Worm (Caenorhabditis elegans) whole organism, L4 larva: ENCODE measurements around the gene C33D9.6.

Source experiments
- D1046.2 ChIP-seq: fragments of 200-800 bp; sonication (Bioruptor generic); IDR thresholded peaks from 2 replicates; pipeline ENCODE4 v1.3.6; 2022; ENCODE audit warnings: missing genetic modification characterization, missing compliant biosample characterization
- F49E8.2 ChIP-seq: sonication (generic microtip); optimal IDR thresholded peaks from 2 replicates; lab custom pipeline; 2016; ENCODE audit warnings: missing compliant biosample characterization, mild to moderate bottlenecking, missing genetic modification characterization, borderline replicate concordance
- T20F7.1 ChIP-seq: fragments of 200-800 bp; sonication (Bioruptor generic); optimal IDR thresholded peaks from 2 replicates; lab custom pipeline; 2018; ENCODE audit warnings: mild to moderate bottlenecking, missing genetic modification characterization, missing compliant biosample characterization
- Y105C5A.15 ChIP-seq: fragments of 200-800 bp; sonication (Bioruptor generic); IDR thresholded peaks from 2 replicates; pipeline ENCODE4 v1.3.6; 2022; ENCODE audit warnings: missing genetic modification characterization, missing compliant biosample characterization
- Y48G9A.11 ChIP-seq: fragments of 200-800 bp; sonication (Bioruptor generic); IDR thresholded peaks from 2 replicates; pipeline ENCODE4 v1.3.6; 2022; ENCODE audit warnings: missing genetic modification reagents, missing genetic modification characterization, missing compliant biosample characterization
- Y75B8A.6 ChIP-seq: fragments of 200-800 bp; sonication (Bioruptor generic); IDR thresholded peaks from 2 replicates; pipeline ENCODE4 v1.3.6; 2022; ENCODE audit warnings: missing genetic modification reagents, missing genetic modification characterization, missing compliant biosample characterization
- ama-1 ChIP-seq: fragments of 150-350 bp; optimal IDR thresholded peaks from 2 replicates; lab custom pipeline; 2014; ENCODE audit warnings: inconsistent platforms, mixed read lengths
- arid-1 ChIP-seq: fragments of 200-800 bp; sonication (Bioruptor generic); conservative IDR thresholded peaks from 2 replicates; pipeline ENCODE4 v1.3.6; 2022; ENCODE audit warnings: missing genetic modification reagents, missing genetic modification characterization, missing compliant biosample characterization
- attf-4 ChIP-seq: sonication (generic microtip); optimal IDR thresholded peaks from 3 replicates; lab custom pipeline; 2017; ENCODE audit warnings: missing biosample characterization, missing genetic modification characterization
- ceh-82 ChIP-seq: sonication (generic microtip); optimal IDR thresholded peaks from 2 replicates; lab custom pipeline; 2017; ENCODE audit warnings: missing biosample characterization, missing genetic modification characterization
- daf-16 ChIP-seq, 3 experiments: sonication (generic microtip); optimal IDR thresholded peaks; 2 replicates each; lab custom pipeline; 2016 to 2017; ENCODE audit warnings: missing genetic modification characterization in 3 of 3, missing genetic modification reagents in 3 of 3, mild to moderate bottlenecking in 2 of 3, missing compliant biosample characterization in 2 of 3, missing biosample characterization in 1 of 3, moderate library complexity in 1 of 3
- daf-19 ChIP-seq: fragments of 200-800 bp; sonication (Bioruptor generic); conservative IDR thresholded peaks from 2 replicates; pipeline ENCODE4 v1.3.6; 2022; ENCODE audit warnings: missing genetic modification characterization, missing compliant biosample characterization
- daf-8 ChIP-seq: fragments of 200-800 bp; sonication (Bioruptor generic); IDR thresholded peaks from 2 replicates; pipeline ENCODE4 v1.3.6; 2022; ENCODE audit warnings: missing genetic modification characterization, missing compliant biosample characterization
- dmd-6 ChIP-seq: fragments of 200-800 bp; sonication (Bioruptor generic); IDR thresholded peaks from 2 replicates; pipeline ENCODE4 v1.3.6; 2022; ENCODE audit warnings: missing genetic modification reagents, missing genetic modification characterization, missing compliant biosample characterization
- dmd-8 ChIP-seq: fragments of 200-800 bp; sonication (Bioruptor generic); IDR thresholded peaks from 2 replicates; pipeline ENCODE4 v1.3.6; 2022; ENCODE audit warnings: missing genetic modification characterization, missing compliant biosample characterization
- dmd-9 ChIP-seq: fragments of 200-800 bp; sonication (Bioruptor generic); IDR thresholded peaks from 2 replicates; pipeline ENCODE4 v1.3.6; 2022; ENCODE audit warnings: missing genetic modification reagents, missing genetic modification characterization, missing compliant biosample characterization
- duxl-1 ChIP-seq: sonication (generic microtip); optimal IDR thresholded peaks from 2 replicates; lab custom pipeline; 2016; ENCODE audit warnings: mild to moderate bottlenecking, missing genetic modification characterization, moderate library complexity, missing compliant biosample characterization; ENCODE audit not compliant: poor library complexity
- dve-1 ChIP-seq: sonication (generic microtip); optimal IDR thresholded peaks from 2 replicates; lab custom pipeline; 2017; ENCODE audit warnings: antibody characterized with exemption, mild to moderate bottlenecking, missing genetic modification characterization, missing compliant biosample characterization; ENCODE audit not compliant: insufficient read depth
- egl-27 ChIP-seq: sonication (generic microtip); optimal IDR thresholded peaks from 3 replicates; lab custom pipeline; 2017; ENCODE audit warnings: missing biosample characterization, missing genetic modification reagents, missing genetic modification characterization
- egl-43 ChIP-seq: fragments of 200-800 bp; sonication (Bioruptor generic); IDR thresholded peaks from 2 replicates; pipeline ENCODE4 v1.3.6; 2022; ENCODE audit warnings: missing genetic modification reagents, missing genetic modification characterization, missing compliant biosample characterization
- gei-8 ChIP-seq: fragments of 200-800 bp; sonication (Bioruptor generic); optimal IDR thresholded peaks from 2 replicates; lab custom pipeline; 2018; ENCODE audit warnings: mild to moderate bottlenecking, missing genetic modification characterization, missing compliant biosample characterization
- hif-1 ChIP-seq, 2 experiments: sonication (generic microtip); optimal IDR thresholded peaks; 2 replicates each; lab custom pipeline; 2016 to 2017; ENCODE audit warnings: missing compliant biosample characterization in 2 of 2, missing genetic modification characterization in 2 of 2, missing genetic modification reagents in 2 of 2, missing genotype in 2 of 2, mild to moderate bottlenecking in 1 of 2
- hlh-11 ChIP-seq: fragments of 200-800 bp; sonication (Bioruptor generic); optimal IDR thresholded peaks from 2 replicates; lab custom pipeline; 2018; ENCODE audit warnings: mild to moderate bottlenecking, missing genetic modification characterization, missing compliant biosample characterization
- hmg-1.1 ChIP-seq: fragments of 200-800 bp; sonication (Bioruptor generic); IDR thresholded peaks from 2 replicates; pipeline ENCODE4 v1.3.6; 2022; ENCODE audit warnings: missing genetic modification reagents, missing genetic modification characterization, missing compliant biosample characterization
- lim-7 ChIP-seq: fragments of 200-800 bp; sonication (Bioruptor generic); IDR thresholded peaks from 2 replicates; pipeline ENCODE4 v1.3.6; 2022; ENCODE audit warnings: missing genetic modification characterization, missing compliant biosample characterization
- lin-13 ChIP-seq: fragments of 150-350 bp; optimal IDR thresholded peaks from 2 replicates; lab custom pipeline; 2014; ENCODE audit warnings: missing biosample characterization, missing genetic modification reagents, missing genetic modification characterization
- lin-38 ChIP-seq: fragments of 200-800 bp; sonication (Bioruptor generic); IDR thresholded peaks from 2 replicates; pipeline ENCODE4 v1.3.6; 2022; ENCODE audit warnings: missing genetic modification reagents, missing genetic modification characterization, missing compliant biosample characterization
- madf-5 ChIP-seq, 2 experiments: fragments of 200-800 bp; sonication (Bioruptor generic); IDR thresholded peaks; 2 replicates each; pipeline ENCODE4 v1.3.6; 2022; ENCODE audit warnings: missing compliant biosample characterization in 2 of 2, missing genetic modification characterization in 2 of 2
- madf-9 ChIP-seq: fragments of 200-800 bp; sonication (Bioruptor generic); conservative IDR thresholded peaks from 2 replicates; pipeline ENCODE4 v1.3.6; 2022; ENCODE audit warnings: missing genetic modification reagents, missing genetic modification characterization, missing compliant biosample characterization
- mep-1 ChIP-seq: fragments of 150-350 bp; sonication (generic microtip); optimal IDR thresholded peaks from 3 replicates; lab custom pipeline; 2014; ENCODE audit warnings: missing biosample characterization, missing genetic modification characterization
- mxl-2 ChIP-seq: fragments of 200-800 bp; sonication (Bioruptor generic); conservative IDR thresholded peaks from 2 replicates; pipeline ENCODE4 v1.3.6; 2022; ENCODE audit warnings: missing genetic modification reagents, missing genetic modification characterization, missing compliant biosample characterization
- mxl-3 ChIP-seq: fragments of 200-800 bp; sonication (Bioruptor generic); optimal IDR thresholded peaks from 2 replicates; lab custom pipeline; 2018; ENCODE audit warnings: mild to moderate bottlenecking, missing genetic modification characterization, missing compliant biosample characterization
- nhr-10 ChIP-seq: fragments of 150-350 bp; optimal IDR thresholded peaks from 2 replicates; lab custom pipeline; 2014; ENCODE audit warnings: missing biosample characterization, missing genetic modification characterization
- nhr-102 ChIP-seq: sonication (generic microtip); optimal IDR thresholded peaks from 2 replicates; lab custom pipeline; 2016; ENCODE audit warnings: mild to moderate bottlenecking, missing genetic modification characterization, moderate library complexity, missing compliant biosample characterization
- nhr-11 ChIP-seq: fragments of 150-350 bp; optimal IDR thresholded peaks from 2 replicates; lab custom pipeline; 2014; ENCODE audit warnings: missing biosample characterization, missing genetic modification characterization
- nhr-111 ChIP-seq: fragments of 200-800 bp; sonication (Bioruptor generic); optimal IDR thresholded peaks from 2 replicates; lab custom pipeline; 2018; ENCODE audit warnings: mild to moderate bottlenecking, missing genetic modification characterization, missing compliant biosample characterization
- nhr-41 ChIP-seq: fragments of 200-800 bp; sonication (Bioruptor generic); IDR thresholded peaks from 2 replicates; pipeline ENCODE4 v1.3.6; 2022; ENCODE audit warnings: missing genetic modification reagents, missing genetic modification characterization, missing compliant biosample characterization
- nhr-48 ChIP-seq: sonication (generic microtip); optimal IDR thresholded peaks from 2 replicates; lab custom pipeline; 2016; ENCODE audit warnings: mild to moderate bottlenecking, missing genetic modification characterization, missing compliant biosample characterization
- nhr-76 ChIP-seq: fragments of 150-350 bp; optimal IDR thresholded peaks from 2 replicates; lab custom pipeline; 2014; ENCODE audit warnings: missing biosample characterization, missing genetic modification characterization
- nhr-77 ChIP-seq: fragments of 150-350 bp; optimal IDR thresholded peaks from 2 replicates; lab custom pipeline; 2014; ENCODE audit warnings: missing biosample characterization, missing genetic modification characterization
- php-3 ChIP-seq: fragments of 200-800 bp; sonication (Bioruptor generic); IDR thresholded peaks from 2 replicates; pipeline ENCODE4 v1.3.6; 2022; ENCODE audit warnings: missing genetic modification reagents, missing genetic modification characterization, missing compliant biosample characterization
- sdz-12 ChIP-seq: fragments of 200-800 bp; sonication (Bioruptor generic); optimal IDR thresholded peaks from 2 replicates; lab custom pipeline; 2018; ENCODE audit warnings: mild to moderate bottlenecking, missing genetic modification characterization, missing compliant biosample characterization
- snpc-1.2 ChIP-seq: fragments of 200-800 bp; sonication (Bioruptor generic); IDR thresholded peaks from 2 replicates; pipeline ENCODE4 v1.3.6; 2022; ENCODE audit warnings: missing genetic modification reagents, missing genetic modification characterization, missing compliant biosample characterization
- spr-1 ChIP-seq: sonication (generic microtip); optimal IDR thresholded peaks from 2 replicates; lab custom pipeline; 2016; ENCODE audit warnings: mild to moderate bottlenecking, missing genetic modification characterization, missing compliant biosample characterization
- tag-97 ChIP-seq: fragments of 200-800 bp; sonication (Bioruptor generic); IDR thresholded peaks from 2 replicates; pipeline ENCODE4 v1.3.6; 2022; ENCODE audit warnings: missing genetic modification characterization, missing compliant biosample characterization
- tra-1 ChIP-seq: fragments of 200-800 bp; sonication (Bioruptor generic); IDR thresholded peaks from 2 replicates; pipeline ENCODE4 v1.3.6; 2022; ENCODE audit warnings: missing genetic modification reagents, missing genetic modification characterization, missing compliant biosample characterization
- unc-39 ChIP-seq: sonication (generic microtip); optimal IDR thresholded peaks from 2 replicates; lab custom pipeline; 2017; ENCODE audit warnings: missing biosample characterization, missing genetic modification characterization
- vab-7 ChIP-seq: fragments of 200-800 bp; sonication (Bioruptor generic); IDR thresholded peaks from 2 replicates; pipeline ENCODE4 v1.3.6; 2022; ENCODE audit warnings: missing genetic modification reagents, missing genetic modification characterization, missing compliant biosample characterization
- zag-1 ChIP-seq: fragments of 150-350 bp; optimal IDR thresholded peaks from 2 replicates; lab custom pipeline; 2014; ENCODE audit warnings: missing biosample characterization, missing genetic modification characterization
- zfp-2 ChIP-seq: sonication (generic microtip); optimal IDR thresholded peaks from 2 replicates; lab custom pipeline; 2016; ENCODE audit warnings: mild to moderate bottlenecking, missing genetic modification characterization, missing compliant biosample characterization
- zfp-3 ChIP-seq: fragments of 200-800 bp; sonication (Bioruptor generic); conservative IDR thresholded peaks from 2 replicates; pipeline ENCODE4 v1.3.6; 2022; ENCODE audit warnings: missing genetic modification reagents, missing genetic modification characterization, missing compliant biosample characterization
- ztf-7 ChIP-seq: fragments of 150-350 bp; optimal IDR thresholded peaks from 2 replicates; lab custom pipeline; 2014; ENCODE audit warnings: missing biosample characterization, missing genetic modification characterization

C33D9.6 gene

ce11 chrIV:8730469-8730868 is 47.5 kb downstream of the C33D9.6 start, which contains the start of gene F21D5.3 (continued):
- TF ChIP-seq F49E8.2 (tag; lab: Kevin White, UChicago), result no peak
- TF ChIP-seq mxl-3, result no peak
- no peak for TF ChIP-seq Y105C5A.15 (GFP tag; lab: Robert Waterston, UW)
- TF ChIP-seq Y75B8A.6 (GFP tag; lab: Robert Waterston, UW), result no peak
- TF ChIP-seq hmg-1.1, result no peak
- TF ChIP-seq mep-1 (tag; lab: Kevin White, UChicago), result no peak
- TF ChIP-seq T20F7.1, result peak; percentile 47
- TF ChIP-seq nhr-76 (tag; lab: Kevin White, UChicago), result no peak
- peak; percentile 67 for TF ChIP-seq nhr-77
- no peak for TF ChIP-seq daf-19 (GFP tag; lab: Robert Waterston, UW)
- TF ChIP-seq php-3 (GFP tag; lab: Robert Waterston, UW), result peak; percentile 79
- TF ChIP-seq mxl-2 (GFP tag; lab: Robert Waterston, UW), result no peak
- no peak for TF ChIP-seq nhr-111
- no peak for TF ChIP-seq unc-39
- no peak for TF ChIP-seq snpc-1.2 (GFP tag; lab: Robert Waterston, UW)
- TF ChIP-seq zfp-3 (GFP tag; lab: Robert Waterston, UW), result no peak
- no peak for TF ChIP-seq D1046.2
- TF ChIP-seq dmd-8, result no peak
- no peak for TF ChIP-seq vab-7 (GFP tag; lab: Robert Waterston, UW)
- TF ChIP-seq ceh-82 (tag; lab: Kevin White, UChicago), result no peak
- peak; percentile 63 for TF ChIP-seq dve-1 (tag; lab: Kevin White, UChicago)
- no peak for TF ChIP-seq ztf-7 (tag; lab: Kevin White, UChicago)
- no peak for TF ChIP-seq tag-97
- TF ChIP-seq nhr-10 (tag; lab: Kevin White, UChicago), result no peak
- TF ChIP-seq Y48G9A.11 (GFP tag; lab: Robert Waterston, UW), result no peak
- TF ChIP-seq attf-4 (tag; lab: Kevin White, UChicago), result no peak
- no peak for TF ChIP-seq dmd-9 (GFP tag; lab: Robert Waterston, UW)
- TF ChIP-seq daf-8 (GFP tag; lab: Robert Waterston, UW), result no peak
- no peak for TF ChIP-seq sdz-12
- TF ChIP-seq madf-5 (GFP tag; IDR thresholded peaks at IDR 0.05; lab: Robert Waterston, UW), result no peak
- no peak for TF ChIP-seq lim-7 (GFP tag; lab: Robert Waterston, UW)
- no peak for TF ChIP-seq zfp-2
- TF ChIP-seq nhr-102 (tag; lab: Kevin White, UChicago), result no peak
- TF ChIP-seq egl-27 (tag; lab: Kevin White, UChicago), result no peak
- TF ChIP-seq hlh-11 (tag; lab: Kevin White, UChicago), result peak; percentile 47
- TF ChIP-seq arid-1 (GFP tag; lab: Robert Waterston, UW), result no peak
- TF ChIP-seq spr-1 (tag; lab: Kevin White, UChicago), result no peak
- peak; percentile 68 for TF ChIP-seq dmd-6 (GFP tag; lab: Robert Waterston, UW)
- no peak for TF ChIP-seq gei-8 (GFP tag; lab: Kevin White, UChicago)
- no peak for TF ChIP-seq nhr-41
- TF ChIP-seq tra-1 (GFP tag; lab: Robert Waterston, UW), result peak; percentile 60; the same call in 1 of the 2 replicates
- TF ChIP-seq lin-38 (GFP tag; lab: Robert Waterston, UW), result no peak
- TF ChIP-seq madf-9, result no peak
- no peak for TF ChIP-seq egl-43 (GFP tag; lab: Robert Waterston, UW)
- TF ChIP-seq zag-1 (tag; lab: Kevin White, UChicago), result no peak
- no peak for TF ChIP-seq nhr-11 (tag; lab: Kevin White, UChicago)
- no peak for TF ChIP-seq lin-13 (GFP tag; lab: Kevin White, UChicago)
- TF ChIP-seq duxl-1 (tag; lab: Kevin White, UChicago), result no peak
- TF ChIP-seq daf-16 (GFP tag; optimal IDR thresholded peaks at IDR 0.05; lab: Kevin White, UChicago), result no peak
- TF ChIP-seq daf-16 (tag; optimal IDR thresholded peaks at IDR 0.05; lab: Kevin White, UChicago), result peak; percentile 67
- peak in 1 of 2 experiments; percentile 42 for TF ChIP-seq hif-1 (tag; optimal IDR thresholded peaks at IDR 0.05; lab: Kevin White, UChicago)
- no peak for TF ChIP-seq ama-1 (lab: Kevin White, UChicago)
- no peak for TF ChIP-seq nhr-48
